Worm (Caenorhabditis elegans): ENCODE measurements around the gene dnj-10.

ce11 chrIII:8609683-8610082 lies 21.3 kb upstream of the dnj-10 start, which contains the start of gene C06E1.9:
- no peak for TF ChIP-seq lin-54 (GFP tag; optimal IDR thresholded peaks at IDR 0.05)
- no peak for TF ChIP-seq pbrm-1 (GFP tag; IDR thresholded peaks at IDR 0.05)
- TF ChIP-seq egl-18 (GFP tag; IDR thresholded peaks at IDR 0.05) = no peak
- TF ChIP-seq dpl-1 (GFP tag; optimal IDR thresholded peaks at IDR 0.05) = no peak
- no peak for TF ChIP-seq Y53G8AR.9 (GFP tag; conservative IDR thresholded peaks at IDR 0.05)
- TF ChIP-seq dox-1 (GFP tag; IDR thresholded peaks at IDR 0.05) = no peak
- TF ChIP-seq bed-1 (GFP tag; IDR thresholded peaks at IDR 0.05) = no peak
- no peak for TF ChIP-seq T26A5.8 (tag; optimal IDR thresholded peaks at IDR 0.05)
- no peak for TF ChIP-seq ama-1 (optimal IDR thresholded peaks at IDR 0.05)
- no peak for TF ChIP-seq ama-1 (GFP tag; optimal IDR thresholded peaks at IDR 0.05)
- TF ChIP-seq ceh-58 (GFP tag; IDR thresholded peaks at IDR 0.05) = no peak
- TF ChIP-seq sdz-38 (tag; optimal IDR thresholded peaks at IDR 0.05) = no peak
- TF ChIP-seq zfh-2 (GFP tag; conservative IDR thresholded peaks at IDR 0.05) = no peak

Data from whole organism, young adult.